Worm (Caenorhabditis elegans): ENCODE measurements around the gene T05A8.3.

- TF ChIP-seq tbx-37 (GFP tag; conservative IDR thresholded peaks at IDR 0.05) (no peak), ama-1 (optimal IDR thresholded peaks at IDR 0.05) (no peak), flt-1 (GFP tag; IDR thresholded peaks at IDR 0.05) (no peak), scrt-1 (GFP tag; IDR thresholded peaks at IDR 0.05) (no peak), ets-7 (tag; optimal IDR thresholded peaks at IDR 0.05) (no peak), ceh-13 (GFP tag; optimal IDR thresholded peaks at IDR 0.05) (no peak), pes-1 (GFP tag; IDR thresholded peaks at IDR 0.05) (no peak), tra-4 (tag; optimal IDR thresholded peaks at IDR 0.05) (no peak), B0310.2 (tag; optimal IDR thresholded peaks at IDR 0.05) (no peak)
Measured at ce11 chrII:2717335-2717734, at the start of gene T05A8.3.
